Fruit fly (Drosophila melanogaster): ENCODE results near the gene CG11696.
A peak's percentile ranks its signal among the peaks of the same experiment; 100 is the strongest.

Gene CG11696

dm6 chrX:11544110-11544950 is 29.2 kb upstream of the CG11696 start (continued):
- TF ChIP-seq hth (optimal IDR thresholded peaks at IDR 0.05): no peak
- TF ChIP-seq CG6175 (GFP tag; IDR thresholded peaks at IDR 0.05): no peak
- 0 out of 3 replicates have a peak, but pooled peaks have one; percentile 19 for TF ChIP-seq zfh1 (GFP tag; IDR thresholded peaks at IDR 0.05)
- peak; percentile 27 for TF ChIP-seq CG8359 (GFP tag; optimal IDR thresholded peaks at IDR 0.05; ENCODE audit: borderline replicate concordance)
- 0 out of 2 replicates have a peak, but pooled peaks have one; percentile 24 for TF ChIP-seq Bgb (GFP tag; IDR thresholded peaks at IDR 0.05; ENCODE audit: partially characterized antibody)
- no peak for TF ChIP-seq CG9932 (GFP tag; IDR thresholded peaks at IDR 0.05)
- TF ChIP-seq CG34224 (GFP tag; IDR thresholded peaks at IDR 0.05; ENCODE audit: partially characterized antibody): no peak
- peak; percentile 44 for TF ChIP-seq sd (tag; optimal IDR thresholded peaks at IDR 0.05)
- no peak for TF ChIP-seq chn (GFP tag; optimal IDR thresholded peaks at IDR 0.05)
- TF ChIP-seq CG11695 (GFP tag; IDR thresholded peaks at IDR 0.05): 0 out of 3 replicates have a peak, but pooled peaks have one; percentile 21
- TF ChIP-seq CG17802 (tag; optimal IDR thresholded peaks at IDR 0.05): no peak
- TF ChIP-seq fru (optimal IDR thresholded peaks at IDR 0.05): no peak
- TF ChIP-seq Blimp-1 (GFP tag; optimal IDR thresholded peaks at IDR 0.05): peak; percentile 37
- TF ChIP-seq eve (GFP tag; optimal IDR thresholded peaks at IDR 0.05): peak in 1 of 2 experiments; percentile 52
- no peak for TF ChIP-seq dati (GFP tag; IDR thresholded peaks at IDR 0.05)
- peak; percentile 6 for TF ChIP-seq Chrac-16 (GFP tag; optimal IDR thresholded peaks at IDR 0.05)
- peak; percentile 53 for TF ChIP-seq Xrp1 (GFP tag; IDR thresholded peaks at IDR 0.05)
- peak; percentile 11 for TF ChIP-seq CG7839 (tag; optimal IDR thresholded peaks at IDR 0.05)
- no peak for TF ChIP-seq Hmx (GFP tag; optimal IDR thresholded peaks at IDR 0.05)
- TF ChIP-seq CG4854 (GFP tag; optimal IDR thresholded peaks at IDR 0.05): no peak
- TF ChIP-seq D19A (tag; optimal IDR thresholded peaks at IDR 0.05): peak; percentile 28
- no peak for TF ChIP-seq CG30431 (GFP tag; optimal IDR thresholded peaks at IDR 0.05)
- peak in 1 of 2 experiments; percentile 22 for TF ChIP-seq Pdp1 (GFP tag; optimal IDR thresholded peaks at IDR 0.05)
- no peak for TF ChIP-seq dpn (GFP tag; optimal IDR thresholded peaks at IDR 0.05)
- TF ChIP-seq CG12659 (GFP tag; optimal IDR thresholded peaks at IDR 0.05): no peak
- no peak for TF ChIP-seq Dek (tag; optimal IDR thresholded peaks at IDR 0.05)
- no peak for TF ChIP-seq HLH3B (GFP tag; IDR thresholded peaks at IDR 0.05)
- TF ChIP-seq MBD-R2 (GFP tag; IDR thresholded peaks at IDR 0.05): no peak
- no peak for TF ChIP-seq CG8089 (GFP tag; optimal IDR thresholded peaks at IDR 0.05)
- TF ChIP-seq Dip3 (GFP tag; optimal IDR thresholded peaks at IDR 0.05): no peak
- TF ChIP-seq z (GFP tag; IDR thresholded peaks at IDR 0.05): no peak
- TF ChIP-seq Doc2 (GFP tag; IDR thresholded peaks at IDR 0.05): no peak
- TF ChIP-seq Mad (GFP tag; optimal IDR thresholded peaks at IDR 0.05): no peak
- TF ChIP-seq PHDP (tag; optimal IDR thresholded peaks at IDR 0.05): no peak
- no peak for TF ChIP-seq Atf6 (GFP tag; IDR thresholded peaks at IDR 0.05)
- TF ChIP-seq nmo (GFP tag; optimal IDR thresholded peaks at IDR 0.05): peak; percentile 45
- TF ChIP-seq stc (GFP tag; IDR thresholded peaks at IDR 0.05): no peak
- TF ChIP-seq CG12071 (GFP tag; optimal IDR thresholded peaks at IDR 0.05): no peak
- no peak for TF ChIP-seq CG10431 (GFP tag; optimal IDR thresholded peaks at IDR 0.05)
- no peak for TF ChIP-seq ash1 (GFP tag; optimal IDR thresholded peaks at IDR 0.05)
- no peak for TF ChIP-seq CG9609 (GFP tag; optimal IDR thresholded peaks at IDR 0.05)
- no peak for TF ChIP-seq CG2199 (GFP tag; IDR thresholded peaks at IDR 0.05)
- TF ChIP-seq gce (GFP tag; IDR thresholded peaks at IDR 0.05): no peak
- no peak for TF ChIP-seq CG12219 (GFP tag; optimal IDR thresholded peaks at IDR 0.05)
- TF ChIP-seq Gug (GFP tag; IDR thresholded peaks at IDR 0.05): no peak
- no peak for TF ChIP-seq CG15696 (tag; optimal IDR thresholded peaks at IDR 0.05)
- no peak for TF ChIP-seq Atf3 (GFP tag; optimal IDR thresholded peaks at IDR 0.05)
- no peak for TF ChIP-seq CG10543 (GFP tag; optimal IDR thresholded peaks at IDR 0.05)
- peak in 1 of 2 experiments; percentile 50 for TF ChIP-seq bsh (GFP tag; optimal IDR thresholded peaks at IDR 0.05)
- no peak for TF ChIP-seq CG18764 (GFP tag; optimal IDR thresholded peaks at IDR 0.05)

All from whole organism, embryonic.